Fruit fly (Drosophila melanogaster): ENCODE measurements around the gene CG8952.
A peak's percentile ranks its signal among the peaks of the same experiment; 100 is the strongest.
"Not testable (repeated sequence)": the region's sequence is repeated elsewhere in the genome, so short reads cannot be mapped to it uniquely, and the experiment has no call there.

CG8952 gene

DNA sequence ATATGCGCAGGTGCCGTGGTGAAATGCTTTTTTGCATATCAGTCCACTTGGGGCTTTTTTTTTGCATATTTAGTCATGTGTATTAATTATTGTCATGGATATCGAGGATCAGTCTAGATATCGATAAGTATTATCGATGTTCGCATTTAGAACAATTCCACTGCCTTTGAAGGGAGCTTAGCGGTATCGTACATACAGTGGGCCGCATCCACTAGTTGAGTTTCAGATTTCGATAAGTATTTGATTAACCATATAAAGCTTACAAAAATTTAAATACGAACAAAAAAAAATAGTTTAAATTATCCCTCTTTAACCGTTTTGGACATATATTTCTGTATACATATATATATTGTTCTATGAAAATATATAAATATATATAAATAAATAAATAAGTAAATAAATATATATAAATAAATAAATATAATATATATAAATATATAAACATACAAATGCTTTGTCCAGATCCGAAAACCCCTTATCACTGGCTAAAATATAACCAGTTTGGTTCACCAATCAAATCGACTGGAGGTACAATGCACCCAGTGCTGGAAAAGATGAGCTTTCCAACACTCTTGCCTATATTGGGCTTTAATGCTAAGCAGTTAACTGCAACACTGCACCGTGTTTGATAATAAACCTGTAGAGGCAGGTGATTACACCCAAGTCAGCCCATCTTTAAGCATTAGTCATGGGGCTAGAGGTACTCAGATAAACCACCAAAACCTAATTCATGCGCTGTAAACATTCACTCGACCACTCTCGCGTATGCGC is 36.8 kb upstream of the CG8952 start:
- TF ChIP-seq Rel (GFP tag; optimal IDR thresholded peaks at IDR 0.05) (no peak), Rel (tag; optimal IDR thresholded peaks at IDR 0.05) (peak; percentile 89), rgr (GFP tag; optimal IDR thresholded peaks at IDR 0.05) (peak; percentile 6), Vsx2 (GFP tag; optimal IDR thresholded peaks at IDR 0.05; ENCODE audit: partially characterized antibody) (no peak), Hr78 (GFP tag; optimal IDR thresholded peaks at IDR 0.05) (no peak), Myc (optimal IDR thresholded peaks at IDR 0.05) (no peak), pan (optimal IDR thresholded peaks at IDR 0.05) (no peak), Hr83 (GFP tag; optimal IDR thresholded peaks at IDR 0.05; ENCODE audit: poor library complexity, severe bottlenecking) (no peak), foxo (GFP tag; optimal IDR thresholded peaks at IDR 0.05) (peak in 1 of 2 experiments; percentile 35), woc (GFP tag; optimal IDR thresholded peaks at IDR 0.05) (peak; percentile 59), brk (GFP tag; optimal IDR thresholded peaks at IDR 0.05) (no peak), Mio (GFP tag; optimal IDR thresholded peaks at IDR 0.05) (no peak), Sp1 (GFP tag; optimal IDR thresholded peaks at IDR 0.05) (peak; percentile 48), psq (GFP tag; optimal IDR thresholded peaks at IDR 0.05) (peak; percentile 10), GATAd (GFP tag; optimal IDR thresholded peaks at IDR 0.05) (no peak), CG9705 (GFP tag; optimal IDR thresholded peaks at IDR 0.05) (no peak), Jra (GFP tag; optimal IDR thresholded peaks at IDR 0.05) (peak; percentile 11), Dif (GFP tag; optimal IDR thresholded peaks at IDR 0.05; ENCODE audit: partially characterized antibody) (no peak), HLH106 (tag; optimal IDR thresholded peaks at IDR 0.05) (peak; percentile 37), Hnf4 (GFP tag; optimal IDR thresholded peaks at IDR 0.05) (no peak), br (GFP tag; optimal IDR thresholded peaks at IDR 0.05) (no peak), dmrt93B (GFP tag; optimal IDR thresholded peaks at IDR 0.05) (no peak), Abd-B (GFP tag; optimal IDR thresholded peaks at IDR 0.05) (no peak), CG32264 (GFP tag; optimal IDR thresholded peaks at IDR 0.05) (no peak), CrebA (GFP tag; optimal IDR thresholded peaks at IDR 0.05; ENCODE audit: borderline replicate concordance) (no peak)

DNA sequence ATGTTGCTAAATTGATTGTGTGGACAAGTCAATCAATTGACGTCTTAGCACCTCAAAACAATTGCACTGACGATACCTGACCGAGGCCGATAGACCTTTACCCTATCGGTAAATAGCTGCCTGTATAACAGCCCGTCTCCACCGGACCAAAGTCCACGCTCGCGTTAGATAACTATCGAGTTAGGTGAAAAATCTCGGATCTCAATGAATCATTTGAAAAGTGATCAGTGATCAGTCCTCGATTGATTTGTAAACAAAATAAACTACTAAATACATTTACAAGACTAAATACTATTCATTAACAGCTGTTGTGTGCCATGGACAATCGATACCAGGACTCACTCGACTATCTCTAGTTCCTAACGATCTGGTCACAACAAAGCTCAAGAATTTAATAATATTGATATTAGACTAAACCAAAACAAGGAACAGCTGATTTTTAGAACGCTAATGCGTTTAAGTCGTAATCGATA is 32.9 kb upstream of the CG8952 start, which contains the start of the genes sordd2 and CG15602:
Gene sordd2, minus strand, starts transcription at position 78 of the 473 bp plus-strand sequence.
Gene CG15602, plus strand, starts transcription at position 342 of the 473 bp plus-strand sequence.
- TF ChIP-seq rgr, woc, CG9705 (GFP tag; optimal IDR thresholded peaks at IDR 0.05): not testable (repeated sequence)

DNA sequence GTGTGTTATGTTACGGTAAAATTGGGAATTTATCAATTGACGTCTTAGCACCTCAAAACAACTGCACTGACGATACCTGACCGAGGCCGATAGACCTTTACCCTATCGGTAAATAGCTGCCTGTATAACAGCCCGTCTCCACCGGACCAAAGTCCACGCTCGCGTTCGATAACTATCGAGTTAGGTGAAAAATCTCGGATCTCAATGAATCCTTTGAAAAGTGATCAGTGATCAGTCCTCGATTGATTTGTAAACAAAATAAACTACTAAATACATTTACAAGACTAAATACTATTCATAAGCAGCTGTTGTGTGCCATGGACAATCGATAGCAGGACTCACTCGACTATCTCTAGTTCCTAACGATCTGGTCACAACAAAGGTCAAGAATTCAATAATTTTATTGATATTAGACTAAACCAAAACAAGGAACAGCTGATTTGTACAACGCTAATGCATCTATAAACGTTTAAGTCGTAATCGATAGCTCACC is 29.8 kb upstream of the CG8952 start, which contains the start of gene sordd1:
Gene sordd1, minus strand, starts transcription at position 78 of the 493 bp plus-strand sequence.
- TF ChIP-seq N (GFP tag; optimal IDR thresholded peaks at IDR 0.05) = peak; percentile 66

DNA sequence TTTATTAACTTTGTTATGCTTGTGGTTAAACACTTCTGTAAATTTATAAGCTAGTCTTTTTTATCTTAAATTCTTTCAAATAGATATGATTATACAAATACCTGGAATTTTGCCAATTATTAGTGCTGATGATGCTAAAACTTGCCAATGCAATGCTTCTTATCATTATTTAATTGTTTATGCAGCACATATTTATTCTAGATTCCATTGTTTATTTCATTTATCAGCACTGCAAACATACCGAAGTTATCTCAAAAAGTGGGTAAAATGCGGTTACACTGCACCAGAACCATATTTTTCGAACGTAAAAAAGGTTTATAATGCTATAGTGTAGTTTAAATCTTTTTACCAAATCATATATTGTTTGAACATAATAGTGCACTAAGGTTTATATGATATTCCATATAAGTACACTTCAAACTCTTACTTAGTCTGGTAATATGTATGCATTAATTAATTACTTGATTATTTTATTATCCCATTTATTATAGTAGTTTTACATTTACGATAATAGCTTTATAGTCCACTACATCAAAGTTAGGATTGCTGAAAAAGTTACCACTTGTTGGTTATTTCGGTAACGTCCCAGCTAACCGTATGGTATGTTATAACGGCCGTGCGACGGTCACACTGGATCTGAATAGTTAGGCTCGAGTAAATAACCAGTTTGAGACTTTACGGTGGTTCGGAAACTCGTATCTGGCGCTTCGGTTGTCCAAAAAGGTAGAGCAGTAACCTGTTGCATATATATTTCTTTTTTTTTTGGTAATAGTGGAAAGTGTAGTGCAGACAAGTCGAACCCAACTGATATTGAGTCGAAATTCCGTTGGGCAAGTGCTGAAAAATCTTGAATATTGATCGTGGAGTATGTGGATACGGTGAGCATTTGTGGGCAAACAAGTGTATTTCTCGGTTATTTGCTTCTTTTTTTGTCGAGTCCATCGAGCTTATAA is 22.3 kb upstream of the CG8952 start, which contains the start of gene Rhp:
Gene Rhp, plus strand, starts transcription at position 663 of the 953 bp plus-strand sequence.
- TF ChIP-seq sage (GFP tag; optimal IDR thresholded peaks at IDR 0.05) = peak; percentile 34
- TF ChIP-seq CG32264 (GFP tag; optimal IDR thresholded peaks at IDR 0.05) = peak; percentile 12
- TF ChIP-seq fru (GFP tag; optimal IDR thresholded peaks at IDR 0.05) = peak; percentile 5
- TF ChIP-seq HLH106 (tag; optimal IDR thresholded peaks at IDR 0.05) = peak; percentile 9
- no peak for TF ChIP-seq N (GFP tag; optimal IDR thresholded peaks at IDR 0.05)
- TF ChIP-seq Dif (GFP tag; optimal IDR thresholded peaks at IDR 0.05; ENCODE audit: partially characterized antibody) = no peak
- no peak for TF ChIP-seq sv (GFP tag; optimal IDR thresholded peaks at IDR 0.05)
- peak in 1 of 2 experiments; percentile 30 for TF ChIP-seq foxo (GFP tag; optimal IDR thresholded peaks at IDR 0.05)
- peak; percentile 41 for TF ChIP-seq CG9705 (GFP tag; optimal IDR thresholded peaks at IDR 0.05)
- TF ChIP-seq Sp1 (GFP tag; optimal IDR thresholded peaks at IDR 0.05) = peak; percentile 70
- peak; percentile 45 for TF ChIP-seq rgr (GFP tag; optimal IDR thresholded peaks at IDR 0.05)
- TF ChIP-seq Hnf4 (GFP tag; optimal IDR thresholded peaks at IDR 0.05) = peak; percentile 40
- peak; percentile 66 for TF ChIP-seq OdsH (GFP tag; optimal IDR thresholded peaks at IDR 0.05)
- no peak for TF ChIP-seq Rel (GFP tag; optimal IDR thresholded peaks at IDR 0.05)
- no peak for TF ChIP-seq Rel (tag; optimal IDR thresholded peaks at IDR 0.05)
- TF ChIP-seq Hr83 (GFP tag; optimal IDR thresholded peaks at IDR 0.05; ENCODE audit: poor library complexity, severe bottlenecking) = peak; percentile 52
- TF ChIP-seq psq (GFP tag; optimal IDR thresholded peaks at IDR 0.05) = peak; percentile 15
- TF ChIP-seq h (GFP tag; optimal IDR thresholded peaks at IDR 0.05) = peak; percentile 50
